Worm (Caenorhabditis elegans): Measurements from ENCODE around the gene K02E10.4.

- TF ChIP-seq cog-1 (tag; optimal IDR thresholded peaks at IDR 0.05), result no peak
- no peak for TF ChIP-seq flt-1 (GFP tag; IDR thresholded peaks at IDR 0.05)
Measured at ce11 chrX:2506738-2507137, 23.7 kb downstream of the K02E10.4 start.
